Fruit fly (Drosophila melanogaster) whole organism, wandering third instar larva: ENCODE measurements around the gene Or65a.

Source experiments
- Abd-B ChIP-seq: fragments of >200 bp; optimal IDR thresholded peaks from 2 replicates; lab custom pipeline; 2017; ENCODE audit warnings: missing biosample characterization, missing genetic modification characterization
- CG32264 ChIP-seq: fragments of 200-800 bp; sonication (Bioruptor generic); optimal IDR thresholded peaks from 2 replicates; lab custom pipeline; 2016; ENCODE audit warnings: missing biosample characterization, missing genetic modification characterization
- CG9705 ChIP-seq: fragments of 200-800 bp; sonication (Bioruptor generic); optimal IDR thresholded peaks from 2 replicates; lab custom pipeline; 2018; ENCODE audit warnings: missing biosample characterization, mild to moderate bottlenecking, missing genetic modification characterization
- CrebA ChIP-seq: fragments of 200-800 bp; sonication (Bioruptor generic); optimal IDR thresholded peaks from 2 replicates; lab custom pipeline; 2016; ENCODE audit warnings: missing biosample characterization, mild to moderate bottlenecking, missing genetic modification characterization, borderline replicate concordance
- Dfd ChIP-seq: fragments of >200 bp; optimal IDR thresholded peaks from 2 replicates; lab custom pipeline; 2017; ENCODE audit warnings: missing biosample characterization, missing genetic modification characterization
- Dif ChIP-seq: fragments of 200-275, 200-300 bp; sonication (Bioruptor generic); optimal IDR thresholded peaks from 2 replicates; lab custom pipeline; 2018; ENCODE audit warnings: missing biosample characterization, missing genetic modification characterization; ENCODE audit not compliant: partially characterized antibody
- GATAd ChIP-seq: sonication (Bioruptor generic); optimal IDR thresholded peaks from 2 replicates; lab custom pipeline; 2016; ENCODE audit warnings: missing biosample characterization, missing genetic modification characterization
- HLH106 ChIP-seq: fragments of 200-800 bp; optimal IDR thresholded peaks from 3 replicates; lab custom pipeline; 2019; ENCODE audit warnings: missing biosample characterization, mild to moderate bottlenecking, missing genetic modification characterization, moderate library complexity
- Hnf4 ChIP-seq: fragments of 200-800 bp; sonication (Bioruptor generic); optimal IDR thresholded peaks from 2 replicates; lab custom pipeline; 2016; ENCODE audit warnings: missing biosample characterization, mild to moderate bottlenecking, missing genetic modification characterization
- Hr78 ChIP-seq: fragments of >200 bp; optimal IDR thresholded peaks from 2 replicates; lab custom pipeline; 2017; ENCODE audit warnings: missing biosample characterization, missing genetic modification characterization
- Hr83 ChIP-seq: fragments of 200-300 bp; sonication (Bioruptor generic); optimal IDR thresholded peaks from 2 replicates; lab custom pipeline; 2016; ENCODE audit warnings: missing biosample characterization, mild to moderate bottlenecking, missing genetic modification characterization, moderate library complexity; ENCODE audit not compliant: poor library complexity, severe bottlenecking
- Jra ChIP-seq: sonication (Bioruptor generic); optimal IDR thresholded peaks from 2 replicates; lab custom pipeline; 2016; ENCODE audit warnings: missing biosample characterization, missing genetic modification characterization
- Mio ChIP-seq: sonication (Bioruptor generic); optimal IDR thresholded peaks from 2 replicates; lab custom pipeline; 2016; ENCODE audit warnings: missing biosample characterization, missing genetic modification characterization
- Myc ChIP-seq: fragments of >200 bp; optimal IDR thresholded peaks from 2 replicates; lab custom pipeline; 2017
- N ChIP-seq: fragments of >200 bp; optimal IDR thresholded peaks from 2 replicates; lab custom pipeline; 2018; ENCODE audit warnings: missing biosample characterization, missing external identifiers, missing genetic modification characterization
- OdsH ChIP-seq: fragments of 200-800 bp; sonication (Bioruptor generic); optimal IDR thresholded peaks from 2 replicates; lab custom pipeline; 2016; ENCODE audit warnings: missing biosample characterization, mild to moderate bottlenecking, missing genetic modification characterization
- Rel ChIP-seq, 2 experiments: fragments of 200-800 bp; sonication (Bioruptor generic) in 1 of 2; optimal IDR thresholded peaks; 2 replicates in 1 of 2; 3 replicates in 1 of 2; lab custom pipeline; 2016 to 2019; ENCODE audit warnings: mild to moderate bottlenecking in 2 of 2, missing biosample characterization in 2 of 2, missing genetic modification characterization in 2 of 2, moderate library complexity in 1 of 2
- Sp1 ChIP-seq: fragments of 200-800 bp; sonication (Bioruptor generic); optimal IDR thresholded peaks from 3 replicates; lab custom pipeline; 2019; ENCODE audit warnings: missing biosample characterization, mild to moderate bottlenecking, missing genetic modification characterization, moderate library complexity
- Vsx2 ChIP-seq: fragments of 200-300, 225-300 bp; sonication (Bioruptor generic); optimal IDR thresholded peaks from 2 replicates; lab custom pipeline; 2018; ENCODE audit warnings: missing biosample characterization, missing genetic modification characterization; ENCODE audit not compliant: partially characterized antibody
- br ChIP-seq: fragments of 200-800 bp; sonication (Bioruptor generic); optimal IDR thresholded peaks from 2 replicates; lab custom pipeline; 2016; ENCODE audit warnings: missing biosample characterization, missing genetic modification characterization
- brk ChIP-seq: fragments of 200-800 bp; sonication (Bioruptor generic); optimal IDR thresholded peaks from 2 replicates; lab custom pipeline; 2016; ENCODE audit warnings: missing biosample characterization, mild to moderate bottlenecking, missing genetic modification characterization
- dl ChIP-seq, 2 experiments: fragments of 175-275, 200-275 bp in 1 of 2; fragments of 200-275 bp in 1 of 2; sonication (Bioruptor generic); optimal IDR thresholded peaks; lab custom pipeline; 2018; ENCODE audit warnings: mild to moderate bottlenecking in 2 of 2, missing biosample characterization in 2 of 2, missing genetic modification characterization in 2 of 2, moderate library complexity in 2 of 2; ENCODE audit not compliant: partially characterized antibody in 2 of 2, insufficient read depth in 1 of 2
- dmrt93B ChIP-seq: fragments of 200-800 bp; sonication (Bioruptor generic); optimal IDR thresholded peaks from 2 replicates; lab custom pipeline; 2018; ENCODE audit warnings: missing biosample characterization, mild to moderate bottlenecking, missing genetic modification characterization
- dsf ChIP-seq: sonication (Bioruptor generic); optimal IDR thresholded peaks from 2 replicates; lab custom pipeline; 2016; ENCODE audit warnings: missing biosample characterization, missing genetic modification characterization, borderline replicate concordance
- ey ChIP-seq: fragments of 200-800 bp; sonication (Bioruptor generic); optimal IDR thresholded peaks from 2 replicates; lab custom pipeline; 2016; ENCODE audit warnings: missing biosample characterization, missing genetic modification characterization
- foxo ChIP-seq, 2 experiments: fragments of 200-800 bp; sonication (Bioruptor generic); optimal IDR thresholded peaks; 2 replicates in 1 of 2; 3 replicates in 1 of 2; lab custom pipeline; 2016 to 2017; ENCODE audit warnings: missing biosample characterization in 2 of 2, missing genetic modification characterization in 2 of 2
- fru ChIP-seq: fragments of 200-800 bp; sonication (Bioruptor generic); optimal IDR thresholded peaks from 3 replicates; lab custom pipeline; 2016; ENCODE audit warnings: missing biosample characterization, mild to moderate bottlenecking, missing genetic modification characterization
- h ChIP-seq: fragments of 200-800 bp; sonication (Bioruptor generic); optimal IDR thresholded peaks from 3 replicates; lab custom pipeline; 2016; ENCODE audit warnings: missing biosample characterization, mild to moderate bottlenecking, missing genetic modification characterization
- jim ChIP-seq: fragments of 175-275, 200-325 bp; sonication (Bioruptor generic); optimal IDR thresholded peaks from 2 replicates; lab custom pipeline; 2016; ENCODE audit warnings: missing biosample characterization, mild to moderate bottlenecking, missing genetic modification characterization
- lola ChIP-seq: fragments of >200 bp; optimal IDR thresholded peaks from 2 replicates; lab custom pipeline; 2017; ENCODE audit warnings: missing biosample characterization, missing genetic modification characterization
- pan ChIP-seq: fragments of >200 bp; optimal IDR thresholded peaks from 2 replicates; lab custom pipeline; 2017
- psq ChIP-seq: fragments of 200-800 bp; sonication (Bioruptor generic); optimal IDR thresholded peaks from 3 replicates; lab custom pipeline; 2017; ENCODE audit warnings: missing biosample characterization, mild to moderate bottlenecking, missing genetic modification characterization, moderate library complexity
- rgr ChIP-seq: fragments of 200-800 bp; sonication (Bioruptor generic); optimal IDR thresholded peaks from 3 replicates; lab custom pipeline; 2016; ENCODE audit warnings: missing biosample characterization, mild to moderate bottlenecking, missing genetic modification characterization
- sage ChIP-seq: fragments of 200-800 bp; sonication (Bioruptor generic); optimal IDR thresholded peaks from 2 replicates; lab custom pipeline; 2016; ENCODE audit warnings: missing biosample characterization, mild to moderate bottlenecking, missing genetic modification characterization
- sv ChIP-seq: fragments of 200-800 bp; sonication (Bioruptor generic); optimal IDR thresholded peaks from 3 replicates; lab custom pipeline; 2016; ENCODE audit warnings: missing biosample characterization, missing genetic modification characterization
- tai ChIP-seq: sonication (Bioruptor generic); optimal IDR thresholded peaks from 2 replicates; lab custom pipeline; 2016; ENCODE audit warnings: missing biosample characterization, missing genetic modification characterization
- usp ChIP-seq: fragments of >200 bp; optimal IDR thresholded peaks from 2 replicates; lab custom pipeline; 2017; ENCODE audit warnings: missing biosample characterization, missing genetic modification characterization
- woc ChIP-seq: sonication (Bioruptor generic); optimal IDR thresholded peaks from 2 replicates; lab custom pipeline; 2016; ENCODE audit warnings: missing biosample characterization, mild to moderate bottlenecking, missing genetic modification characterization

The Or65a gene

dm6 chr3L:6342253-6342652, 21.8 kb downstream of the Or65a start:
- no peak for TF ChIP-seq Hr78
- TF ChIP-seq dsf (GFP tag; lab: Kevin White, UChicago), result no peak
- TF ChIP-seq CG32264 (GFP tag; lab: Kevin White, UChicago), result no peak
- no peak for TF ChIP-seq Mio (GFP tag; lab: Kevin White, UChicago)

dm6 chr3L:6344243-6344642, 23.8 kb downstream of the Or65a start:
- no peak for TF ChIP-seq Dfd (GFP tag; lab: Kevin White, UChicago)
- TF ChIP-seq jim (GFP tag; lab: Kevin White, UChicago), result no peak
- TF ChIP-seq usp (GFP tag; lab: Kevin White, UChicago), result no peak
- no peak for TF ChIP-seq CG32264 (GFP tag; lab: Kevin White, UChicago)
- TF ChIP-seq Hr78, result no peak
- TF ChIP-seq Hr83 (GFP tag; lab: Kevin White, UChicago), result no peak
- peak; percentile 3 for TF ChIP-seq Sp1 (GFP tag; lab: Kevin White, UChicago)
- no peak for TF ChIP-seq N
- peak; percentile 26 for TF ChIP-seq HLH106
- no peak for TF ChIP-seq br (GFP tag; lab: Kevin White, UChicago)
- no peak for TF ChIP-seq Mio (GFP tag; lab: Kevin White, UChicago)
- peak; percentile 45 for TF ChIP-seq OdsH (GFP tag; lab: Kevin White, UChicago)
- TF ChIP-seq woc (GFP tag; lab: Kevin White, UChicago), result peak; percentile 15
- TF ChIP-seq Abd-B (GFP tag; lab: Kevin White, UChicago), result no peak
- TF ChIP-seq h (GFP tag; lab: Kevin White, UChicago), result peak; percentile 44
- TF ChIP-seq Rel (GFP tag; optimal IDR thresholded peaks at IDR 0.05; lab: Kevin White, UChicago), result no peak
- TF ChIP-seq Rel (tag; optimal IDR thresholded peaks at IDR 0.05; lab: Kevin White, UChicago), result no peak
- peak; percentile 5 for TF ChIP-seq psq
- TF ChIP-seq dsf (GFP tag; lab: Kevin White, UChicago), result no peak
- TF ChIP-seq CrebA, result no peak
- TF ChIP-seq Dif (GFP tag; lab: Kevin White, UChicago), result no peak
- TF ChIP-seq rgr (GFP tag; lab: Kevin White, UChicago), result peak; percentile 32
- no peak for TF ChIP-seq CG9705 (GFP tag; lab: Kevin White, UChicago)
- no peak for TF ChIP-seq Jra
- no peak for TF ChIP-seq dl (GFP tag; optimal IDR thresholded peaks at IDR 0.05; lab: Kevin White, UChicago; ENCODE audit: insufficient read depth in 1 of 2, partially characterized antibody in 2 of 2)
- TF ChIP-seq ey (GFP tag; lab: Kevin White, UChicago), result peak; percentile 53
- no peak for TF ChIP-seq sv (GFP tag; lab: Kevin White, UChicago)
- TF ChIP-seq sage (GFP tag; lab: Kevin White, UChicago), result no peak
- no peak for TF ChIP-seq pan (lab: Kevin White, UChicago)
- no peak for TF ChIP-seq brk (GFP tag; lab: Kevin White, UChicago)
- TF ChIP-seq Myc (lab: Kevin White, UChicago), result no peak
- TF ChIP-seq Hnf4 (GFP tag; lab: Kevin White, UChicago), result no peak
- no peak for TF ChIP-seq tai (GFP tag; lab: Kevin White, UChicago)
- no peak for TF ChIP-seq Vsx2
- TF ChIP-seq fru (GFP tag; lab: Kevin White, UChicago), result peak; percentile 56
- no peak for TF ChIP-seq GATAd (GFP tag; lab: Kevin White, UChicago)
- no peak for TF ChIP-seq lola (GFP tag; lab: Kevin White, UChicago)
- no peak for TF ChIP-seq dmrt93B (GFP tag; lab: Kevin White, UChicago)
- peak in 1 of 2 experiments; percentile 52 for TF ChIP-seq foxo (GFP tag; optimal IDR thresholded peaks at IDR 0.05; lab: Kevin White, UChicago)

- TF ChIP-seq h (GFP tag; lab: Kevin White, UChicago) (no peak), CrebA (no peak), CG32264 (GFP tag; lab: Kevin White, UChicago) (no peak), foxo (GFP tag; optimal IDR thresholded peaks at IDR 0.05; lab: Kevin White, UChicago) (no peak)
Measured at dm6 chr3L:6348433-6348832, 28.0 kb downstream of the Or65a start.
